Worm (Caenorhabditis elegans) whole organism, young adult: ENCODE results near the gene F41E7.9.

ENCODE experiments used
- F39B2.1 ChIP-seq: fragments of 200-800 bp; sonication (Bioruptor generic); IDR thresholded peaks from 2 replicates; pipeline ENCODE4 v1.3.6; 2022; ENCODE audit warnings: missing genetic modification reagents, missing genetic modification characterization, missing compliant biosample characterization
- attf-3 ChIP-seq: fragments of 200-800 bp; sonication (Bioruptor generic); conservative IDR thresholded peaks from 2 replicates; pipeline ENCODE4 v1.3.6; 2022; ENCODE audit warnings: missing genetic modification reagents, missing genetic modification characterization, missing compliant biosample characterization
- attf-5 ChIP-seq: fragments of 200-800 bp; sonication (Bioruptor generic); optimal IDR thresholded peaks from 2 replicates; lab custom pipeline; 2018; ENCODE audit warnings: mild to moderate bottlenecking, missing genetic modification characterization, missing compliant biosample characterization
- bed-2 ChIP-seq: fragments of 200-800 bp; sonication (Bioruptor generic); IDR thresholded peaks from 2 replicates; pipeline ENCODE4 v1.3.6; 2022; ENCODE audit warnings: missing genetic modification reagents, missing genetic modification characterization, missing compliant biosample characterization
- ccch-3 ChIP-seq: fragments of 200-800 bp; sonication (Bioruptor generic); optimal IDR thresholded peaks from 2 replicates; lab custom pipeline; 2018; ENCODE audit warnings: mild to moderate bottlenecking, missing genetic modification characterization, missing compliant biosample characterization
- cebp-2 ChIP-seq: fragments of 200-800 bp; sonication (Bioruptor generic); IDR thresholded peaks from 2 replicates; pipeline ENCODE4 v1.3.6; 2022; ENCODE audit warnings: missing genetic modification characterization, missing compliant biosample characterization
- efl-1 ChIP-seq: fragments of 150-350 bp; optimal IDR thresholded peaks from 2 replicates; lab custom pipeline; 2014; ENCODE audit warnings: missing biosample characterization, missing genetic modification reagents, missing genetic modification characterization
- rpc-1 ChIP-seq, 2 experiments: fragments of 150-350 bp in 1 of 2; sonication (generic microtip) in 1 of 2; optimal IDR thresholded peaks; 2 replicates each; lab custom pipeline; 2014 to 2018; ENCODE audit warnings: missing biosample characterization in 1 of 2, missing genetic modification characterization in 1 of 2, missing genetic modification reagents in 1 of 2, missing genotype in 1 of 2
- xnd-1 ChIP-seq: sonication (generic microtip); optimal IDR thresholded peaks from 2 replicates; lab custom pipeline; 2016; ENCODE audit warnings: missing genotype, missing genetic modification reagents, missing genetic modification characterization, missing compliant biosample characterization

DNA sequence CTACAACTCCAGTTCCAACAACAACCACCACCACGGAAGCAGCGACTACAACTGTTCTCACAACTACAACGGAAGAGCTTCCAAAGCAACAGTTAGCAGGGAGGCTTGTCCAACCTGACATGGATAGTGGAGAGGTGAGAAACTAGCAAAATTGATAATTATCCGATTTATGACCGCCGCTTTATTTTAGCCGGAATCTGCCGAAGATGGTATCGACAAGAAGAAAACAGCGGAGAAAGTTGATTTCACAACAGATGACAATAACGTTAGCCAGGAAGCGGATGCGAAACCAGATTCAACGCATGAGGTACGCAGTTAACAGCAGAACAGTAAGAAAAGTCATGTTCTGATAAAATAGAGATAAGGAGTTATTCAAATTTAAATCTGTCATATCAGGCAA is 2.6 kb upstream of the F41E7.9 start:
- no peak for TF ChIP-seq bed-2 (GFP tag; lab: Robert Waterston, UW)
- no peak for TF ChIP-seq xnd-1
- TF ChIP-seq attf-3 (GFP tag; lab: Robert Waterston, UW), result no peak
- TF ChIP-seq efl-1 (GFP tag; lab: Kevin White, UChicago), result no peak
- no peak for TF ChIP-seq attf-5 (GFP tag; lab: Kevin White, UChicago)
- TF ChIP-seq F39B2.1 (GFP tag; lab: Robert Waterston, UW), result no peak
- TF ChIP-seq ccch-3 (GFP tag; lab: Kevin White, UChicago), result no peak
- TF ChIP-seq rpc-1 (optimal IDR thresholded peaks at IDR 0.05; lab: Kevin White, UChicago), result no peak
- no peak for TF ChIP-seq rpc-1 (tag; optimal IDR thresholded peaks at IDR 0.05; lab: Kevin White, UChicago)
- no peak for TF ChIP-seq cebp-2 (GFP tag; lab: Robert Waterston, UW)
